Fruit fly (Drosophila melanogaster) whole organism, prepupa: ENCODE data around the gene CG14237.

Experiments
- CG10669 ChIP-seq: fragments of 200-800 bp; sonication (Bioruptor generic); optimal IDR thresholded peaks from 3 replicates; lab custom pipeline; 2018; ENCODE audit warnings: missing biosample characterization, mild to moderate bottlenecking, missing genetic modification characterization, moderate library complexity
- CG3919 ChIP-seq: fragments of 200-800 bp; sonication (Bioruptor generic); optimal IDR thresholded peaks from 3 replicates; lab custom pipeline; 2016; ENCODE audit warnings: missing biosample characterization, missing genetic modification characterization
- CG6854 ChIP-seq: fragments of 200-800 bp; sonication (Bioruptor generic); optimal IDR thresholded peaks from 2 replicates; lab custom pipeline; 2017; ENCODE audit warnings: missing biosample characterization, mild to moderate bottlenecking, missing genetic modification characterization
- CG9139 ChIP-seq: fragments of 200-800 bp; sonication (Bioruptor generic); optimal IDR thresholded peaks from 3 replicates; lab custom pipeline; 2017; ENCODE audit warnings: missing biosample characterization, mild to moderate bottlenecking, missing genetic modification characterization
- Hr4 ChIP-seq: fragments of 200-800 bp; sonication (Bioruptor generic); optimal IDR thresholded peaks from 3 replicates; lab custom pipeline; 2016; ENCODE audit warnings: missing biosample characterization, missing genetic modification characterization
- fd59A ChIP-seq: fragments of 200-800 bp; sonication (Bioruptor generic); optimal IDR thresholded peaks from 2 replicates; lab custom pipeline; 2017; ENCODE audit warnings: missing biosample characterization, mild to moderate bottlenecking, missing genetic modification characterization, missing genetic modification reagents
- ss ChIP-seq, 2 experiments: fragments of 200-800 bp; sonication (Bioruptor generic); optimal IDR thresholded peaks; 2 replicates in 1 of 2; 3 replicates in 1 of 2; lab custom pipeline; 2017 to 2018; ENCODE audit warnings: mild to moderate bottlenecking in 2 of 2, missing biosample characterization in 2 of 2, missing genetic modification characterization in 2 of 2, moderate library complexity in 1 of 2

- no peak for TF ChIP-seq ss (GFP tag; optimal IDR thresholded peaks at IDR 0.05; lab: Kevin White, UChicago)
- no peak for TF ChIP-seq fd59A (GFP tag; lab: Kevin White, UChicago)
- TF ChIP-seq CG10669 (GFP tag; lab: Kevin White, UChicago): no peak
- no peak for TF ChIP-seq CG9139 (GFP tag; lab: Kevin White, UChicago)
- TF ChIP-seq CG6854 (GFP tag; lab: Kevin White, UChicago): no peak
- TF ChIP-seq CG3919 (GFP tag; lab: Kevin White, UChicago): peak; percentile 28
- peak; percentile 42 for TF ChIP-seq Hr4 (GFP tag; lab: Kevin White, UChicago)
Measured at dm6 chr3R:26432978-26433377, 23.7 kb upstream of the CG14237 start.
